Fruit fly (Drosophila melanogaster) whole organism, embryonic: ENCODE data around the gene CG6443.

ENCODE experiments used
- Ada2b ChIP-seq: fragments of 200-800 bp; sonication (Bioruptor generic); IDR thresholded peaks from 2 replicates; pipeline ENCODE4 v1.3.6; 2022; ENCODE audit warnings: missing biosample characterization, missing genetic modification characterization
- Aef1 ChIP-seq: fragments of 200-800 bp; sonication (Bioruptor generic); IDR thresholded peaks from 3 replicates; pipeline ENCODE4 v1.3.6; 2022; ENCODE audit warnings: missing biosample characterization, missing genetic modification characterization
- Asciz ChIP-seq: fragments of 200-800 bp; sonication (Bioruptor generic); optimal IDR thresholded peaks from 2 replicates; lab custom pipeline; 2017; ENCODE audit warnings: missing biosample characterization, mild to moderate bottlenecking, missing genetic modification characterization, missing genetic modification reagents
- Atf6 ChIP-seq: fragments of 200-800 bp; sonication (Bioruptor generic); IDR thresholded peaks from 2 replicates; pipeline ENCODE4 v1.3.6; 2022; ENCODE audit warnings: missing biosample characterization, missing genetic modification characterization
- CG10147 ChIP-seq: fragments of 200-800 bp; sonication (Bioruptor generic); optimal IDR thresholded peaks from 2 replicates; lab custom pipeline; 2019; ENCODE audit warnings: missing biosample characterization, mild to moderate bottlenecking, missing genetic modification characterization, moderate library complexity
- CG10274 ChIP-seq: fragments of 200-800 bp; sonication (Bioruptor generic); optimal IDR thresholded peaks from 3 replicates; lab custom pipeline; 2017; ENCODE audit warnings: missing biosample characterization, mild to moderate bottlenecking, missing genetic modification characterization
- CG12744 ChIP-seq: fragments of 200-800 bp; sonication (Bioruptor generic); optimal IDR thresholded peaks from 2 replicates; lab custom pipeline; 2016; ENCODE audit warnings: missing biosample characterization, missing genetic modification characterization
- CG14710 ChIP-seq: fragments of 200-800 bp; sonication (Bioruptor generic); optimal IDR thresholded peaks from 3 replicates; lab custom pipeline; 2019; ENCODE audit warnings: missing biosample characterization, mild to moderate bottlenecking, missing genetic modification characterization, moderate library complexity
- CG17328 ChIP-seq: fragments of 200-800 bp; sonication (Bioruptor generic); IDR thresholded peaks from 2 replicates; pipeline ENCODE4 v1.3.6; 2022; ENCODE audit warnings: missing biosample characterization, missing genetic modification characterization
- CG2202 ChIP-seq: fragments of 200-800 bp; sonication (Bioruptor generic); optimal IDR thresholded peaks from 2 replicates; lab custom pipeline; 2018; ENCODE audit warnings: missing biosample characterization, mild to moderate bottlenecking, missing genetic modification characterization
- CG2678 ChIP-seq: fragments of 200-800 bp; sonication (Bioruptor generic); optimal IDR thresholded peaks from 3 replicates; lab custom pipeline; 2019; ENCODE audit warnings: missing biosample characterization, mild to moderate bottlenecking, missing genetic modification characterization, moderate library complexity
- CG3163 ChIP-seq: fragments of 200-800 bp; sonication (Bioruptor generic); optimal IDR thresholded peaks from 3 replicates; lab custom pipeline; 2016; ENCODE audit warnings: missing biosample characterization, missing genetic modification characterization
- CG33557 ChIP-seq: fragments of 200-800 bp; sonication (Bioruptor generic); optimal IDR thresholded peaks from 2 replicates; lab custom pipeline; 2019; ENCODE audit warnings: missing biosample characterization, mild to moderate bottlenecking, missing genetic modification characterization, moderate library complexity
- CG4282 ChIP-seq: fragments of 200-800 bp; sonication (Bioruptor generic); optimal IDR thresholded peaks from 2 replicates; lab custom pipeline; 2016; ENCODE audit warnings: missing biosample characterization, missing genetic modification characterization
- CG6254 ChIP-seq: fragments of 200-800 bp; sonication (Bioruptor generic); optimal IDR thresholded peaks from 3 replicates; lab custom pipeline; 2017; ENCODE audit warnings: mild to moderate bottlenecking, missing biosample characterization, missing genetic modification reagents, missing genetic modification characterization
- D ChIP-seq, 2 experiments: fragments of 200-800 bp in 1 of 2; fragments of >200 bp in 1 of 2; sonication (Bioruptor generic) in 1 of 2; optimal IDR thresholded peaks; 2 replicates in 1 of 2; 3 replicates in 1 of 2; lab custom pipeline; 2017; ENCODE audit warnings: mild to moderate bottlenecking in 1 of 2, missing biosample characterization in 1 of 2, missing genetic modification characterization in 1 of 2, missing genetic modification reagents in 1 of 2
- Doc3 ChIP-seq: fragments of 200-800 bp; sonication (Bioruptor generic); IDR thresholded peaks from 3 replicates; pipeline ENCODE4 v1.3.6; 2022; ENCODE audit warnings: missing biosample characterization, missing genetic modification characterization; ENCODE audit not compliant: partially characterized antibody
- ERR ChIP-seq: fragments of 200-800 bp; sonication (Bioruptor generic); optimal IDR thresholded peaks from 2 replicates; lab custom pipeline; 2016; ENCODE audit warnings: missing biosample characterization, missing genetic modification characterization
- Eip74EF ChIP-seq, 2 experiments: fragments of 200-800 bp in 1 of 2; fragments of >200 bp in 1 of 2; sonication (Bioruptor generic) in 1 of 2; optimal IDR thresholded peaks; 2 replicates each; lab custom pipeline; 2017 to 2019; ENCODE audit warnings: missing biosample characterization in 2 of 2, missing genetic modification characterization in 2 of 2, mild to moderate bottlenecking in 1 of 2, moderate library complexity in 1 of 2
- HmgZ ChIP-seq: fragments of 200-800 bp; sonication (Bioruptor generic); optimal IDR thresholded peaks from 2 replicates; lab custom pipeline; 2018; ENCODE audit warnings: missing biosample characterization, mild to moderate bottlenecking, missing genetic modification characterization
- Hsf ChIP-seq: fragments of 200-800 bp; sonication (Bioruptor generic); optimal IDR thresholded peaks from 3 replicates; lab custom pipeline; 2016; ENCODE audit warnings: missing biosample characterization, missing genetic modification characterization
- Meics ChIP-seq: fragments of 200-800 bp; sonication (Bioruptor generic); optimal IDR thresholded peaks from 2 replicates; lab custom pipeline; 2017; ENCODE audit warnings: missing biosample characterization, mild to moderate bottlenecking, missing genetic modification characterization
- Mes4 ChIP-seq: fragments of 200-800 bp; sonication (Bioruptor generic); optimal IDR thresholded peaks from 2 replicates; lab custom pipeline; 2016; ENCODE audit warnings: missing biosample characterization, missing genetic modification characterization
- NC2β ChIP-seq: fragments of 200-800 bp; sonication (Bioruptor generic); optimal IDR thresholded peaks from 2 replicates; lab custom pipeline; 2016; ENCODE audit warnings: missing biosample characterization, missing genetic modification characterization
- Poxn ChIP-seq: fragments of 200-800 bp; sonication (Bioruptor generic); IDR thresholded peaks from 2 replicates; pipeline ENCODE4 v1.3.6; 2022; ENCODE audit warnings: missing biosample characterization, missing genetic modification characterization
- Ravus ChIP-seq: fragments of 200-800 bp; sonication (Bioruptor generic); IDR thresholded peaks from 2 replicates; pipeline ENCODE4 v1.3.6; 2022; ENCODE audit warnings: missing biosample characterization, missing genetic modification characterization
- Sry-β ChIP-seq: fragments of 200-800 bp; sonication (Bioruptor generic); optimal IDR thresholded peaks from 2 replicates; lab custom pipeline; 2018; ENCODE audit warnings: missing biosample characterization, mild to moderate bottlenecking, missing genetic modification characterization, moderate library complexity
- ase ChIP-seq: fragments of 200-800 bp; sonication (Bioruptor generic); IDR thresholded peaks from 3 replicates; pipeline ENCODE4 v1.3.6; 2022; ENCODE audit warnings: missing biosample characterization, missing genetic modification characterization
- cwo ChIP-seq: fragments of 200-800 bp; sonication (Bioruptor generic); optimal IDR thresholded peaks from 3 replicates; lab custom pipeline; 2017; ENCODE audit warnings: missing biosample characterization, missing genetic modification characterization, mild to moderate bottlenecking, moderate library complexity, missing genetic modification reagents
- danr ChIP-seq: fragments of 200-800 bp; sonication (Bioruptor generic); IDR thresholded peaks from 2 replicates; pipeline ENCODE4 v1.3.6; 2022; ENCODE audit warnings: missing biosample characterization, missing genetic modification characterization
- disco-r ChIP-seq: fragments of 200-800 bp; sonication (Bioruptor generic); optimal IDR thresholded peaks from 2 replicates; lab custom pipeline; 2016; ENCODE audit warnings: missing biosample characterization, missing genetic modification characterization
- en ChIP-seq: fragments of 200-800 bp; sonication (Bioruptor generic); optimal IDR thresholded peaks from 2 replicates; lab custom pipeline; 2016; ENCODE audit warnings: missing biosample characterization, missing genetic modification characterization
- fd3F ChIP-seq: fragments of 200-800 bp; sonication (Bioruptor generic); optimal IDR thresholded peaks from 2 replicates; lab custom pipeline; 2018; ENCODE audit warnings: missing biosample characterization, mild to moderate bottlenecking, missing genetic modification characterization, moderate library complexity
- ftz-f1 ChIP-seq: fragments of 200-800 bp; sonication (Bioruptor generic); optimal IDR thresholded peaks from 2 replicates; lab custom pipeline; 2016; ENCODE audit warnings: missing biosample characterization, missing genetic modification characterization
- her ChIP-seq: fragments of 200-800 bp; sonication (Bioruptor generic); optimal IDR thresholded peaks from 2 replicates; lab custom pipeline; 2016; ENCODE audit warnings: missing biosample characterization, missing genetic modification characterization
- jumu ChIP-seq: fragments of 200-800 bp; sonication (Bioruptor generic); optimal IDR thresholded peaks from 3 replicates; lab custom pipeline; 2016; ENCODE audit warnings: missing biosample characterization, missing genetic modification characterization
- ken ChIP-seq: fragments of 200-800 bp; sonication (Bioruptor generic); IDR thresholded peaks from 3 replicates; pipeline ENCODE4 v1.3.6; 2022; ENCODE audit warnings: missing biosample characterization, missing genetic modification characterization
- luna ChIP-seq: fragments of 200-800 bp; sonication (Bioruptor generic); optimal IDR thresholded peaks from 2 replicates; lab custom pipeline; 2016; ENCODE audit warnings: missing biosample characterization, missing genetic modification characterization
- nmo ChIP-seq: fragments of 200-800 bp; sonication (Bioruptor generic); optimal IDR thresholded peaks from 2 replicates; lab custom pipeline; 2018; ENCODE audit warnings: missing biosample characterization, mild to moderate bottlenecking, missing genetic modification characterization, moderate library complexity
- nom ChIP-seq: fragments of 200-800 bp; sonication (Bioruptor generic); optimal IDR thresholded peaks from 2 replicates; lab custom pipeline; 2017; ENCODE audit warnings: missing biosample characterization, missing genetic modification characterization, mild to moderate bottlenecking, moderate library complexity, missing genetic modification reagents
- org-1 ChIP-seq: fragments of 200-800 bp; sonication (Bioruptor generic); optimal IDR thresholded peaks from 2 replicates; lab custom pipeline; 2017; ENCODE audit warnings: missing biosample characterization, missing genetic modification characterization
- pzg ChIP-seq: fragments of 200-800 bp; sonication (Bioruptor generic); optimal IDR thresholded peaks from 3 replicates; lab custom pipeline; 2018; ENCODE audit warnings: missing biosample characterization, mild to moderate bottlenecking, missing genetic modification characterization, moderate library complexity
- ro ChIP-seq: fragments of 200-800 bp; sonication (Bioruptor generic); IDR thresholded peaks from 2 replicates; pipeline ENCODE4 v1.3.6; 2022; ENCODE audit warnings: missing biosample characterization, missing genetic modification characterization
- sisA ChIP-seq: fragments of 200-800 bp; sonication (Bioruptor generic); IDR thresholded peaks from 2 replicates; pipeline ENCODE4 v1.3.6; 2022; ENCODE audit warnings: missing biosample characterization, missing genetic modification characterization
- sug ChIP-seq: fragments of 200-800 bp; optimal IDR thresholded peaks from 2 replicates; lab custom pipeline; 2019; ENCODE audit warnings: missing biosample characterization, mild to moderate bottlenecking, missing genetic modification characterization, moderate library complexity
- tin ChIP-seq: fragments of 200-800 bp; sonication (Bioruptor generic); optimal IDR thresholded peaks from 3 replicates; lab custom pipeline; 2016; ENCODE audit warnings: missing biosample characterization, missing genetic modification characterization
- vnd ChIP-seq: fragments of 200-800 bp; sonication (Bioruptor generic); IDR thresholded peaks from 3 replicates; pipeline ENCODE4 v1.3.6; 2022; ENCODE audit warnings: missing biosample characterization, missing genetic modification characterization; ENCODE audit not compliant: partially characterized antibody
- yki ChIP-seq: fragments of >200 bp; optimal IDR thresholded peaks from 3 replicates; lab custom pipeline; 2018
- zfh2 ChIP-seq: fragments of 200-800 bp; sonication (Bioruptor generic); optimal IDR thresholded peaks from 2 replicates; lab custom pipeline; 2016; ENCODE audit warnings: missing biosample characterization, missing genetic modification characterization

CG6443 gene

DNA sequence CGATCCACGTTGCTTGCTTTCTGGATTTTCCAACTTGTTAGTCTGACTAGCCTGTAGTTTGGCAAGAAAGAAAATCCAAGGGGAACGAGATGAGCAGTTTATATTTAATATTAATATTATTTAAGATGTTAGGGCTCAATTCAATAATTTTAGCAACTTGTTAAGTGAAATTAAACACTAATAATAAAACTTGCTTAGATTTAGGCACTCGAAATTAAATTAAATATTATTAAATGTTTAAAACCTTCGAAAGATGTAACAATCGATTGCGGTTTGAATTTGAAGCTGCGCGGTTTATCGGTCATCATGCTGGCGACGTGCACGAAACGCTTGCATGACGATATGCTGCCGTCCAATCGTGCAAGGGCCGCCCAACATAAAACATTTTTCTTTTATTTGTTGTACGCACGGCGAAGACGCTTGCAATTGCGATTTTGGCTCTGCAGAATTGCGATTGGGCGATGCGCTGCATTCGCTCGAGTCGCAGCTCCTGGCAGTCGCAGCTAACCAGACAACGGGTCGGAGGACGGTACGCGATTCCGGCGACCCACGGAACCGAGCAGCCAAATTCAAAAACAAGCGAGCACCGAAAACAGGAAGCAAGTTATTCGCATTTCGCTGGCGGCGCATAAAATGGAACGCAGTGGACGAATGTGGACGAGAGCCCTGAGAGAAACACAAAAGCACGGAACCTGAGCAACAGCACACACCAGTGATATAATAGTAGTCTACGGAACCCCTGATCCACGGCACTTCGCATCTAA lies 8.4 kb downstream of the CG6443 start, which contains the start of the genes Vha16-5 and CG12299 (continued):
- TF ChIP-seq Meics (GFP tag; lab: Kevin White, UChicago) (peak; percentile 70), nom (GFP tag; lab: Kevin White, UChicago) (no peak), CG2678 (tag; lab: Kevin White, UChicago) (no peak), sug (no peak), Hsf (GFP tag; lab: Kevin White, UChicago) (peak; percentile 92), CG3163 (GFP tag; lab: Kevin White, UChicago) (peak; percentile 77), CG17328 (GFP tag; lab: Robert Waterston, UW) (peak; percentile 93), Sry-β (GFP tag; lab: Kevin White, UChicago) (no peak), CG2202 (tag; lab: Kevin White, UChicago) (peak; percentile 51), CG14710 (peak; percentile 76), vnd (GFP tag; lab: Robert Waterston, UW) (peak; percentile 80), NC2β (GFP tag; lab: Kevin White, UChicago) (peak; percentile 85), sisA (peak; percentile 93), cwo (GFP tag; lab: Kevin White, UChicago) (no peak), ERR (GFP tag; lab: Kevin White, UChicago) (no peak), Eip74EF (GFP tag; optimal IDR thresholded peaks at IDR 0.05; lab: Kevin White, UChicago) (no peak), nmo (peak; percentile 75), Aef1 (GFP tag; lab: Robert Waterston, UW) (peak; percentile 92), D (optimal IDR thresholded peaks at IDR 0.05; lab: Kevin White, UChicago) (no peak), D (GFP tag; optimal IDR thresholded peaks at IDR 0.05; lab: Kevin White, UChicago) (no peak), org-1 (GFP tag; lab: Kevin White, UChicago) (peak; percentile 16), Ada2b (GFP tag; lab: Robert Waterston, UW) (peak; percentile 90), CG12744 (peak; percentile 69), CG6254 (no peak), fd3F (GFP tag; lab: Kevin White, UChicago) (peak; percentile 32), CG10274 (GFP tag; lab: Kevin White, UChicago) (no peak), her (GFP tag; lab: Kevin White, UChicago) (peak; percentile 87), en (GFP tag; lab: Kevin White, UChicago) (peak; percentile 65), CG4282 (GFP tag; lab: Kevin White, UChicago) (peak; percentile 93), yki (lab: Kevin White, UChicago) (no peak), Poxn (GFP tag; lab: Robert Waterston, UW) (peak; percentile 21; the same call in 1 of the 2 replicates), Atf6 (peak; percentile 88), tin (GFP tag; lab: Kevin White, UChicago) (peak; percentile 96), CG33557 (GFP tag; lab: Kevin White, UChicago) (no peak), Asciz (GFP tag; lab: Kevin White, UChicago) (no peak), ken (GFP tag; lab: Robert Waterston, UW) (peak; percentile 98), zfh2 (GFP tag; lab: Kevin White, UChicago) (peak; percentile 89), Doc3 (peak; percentile 47; the same call in 1 of the 3 replicates), CG10147 (peak; percentile 26), Mes4 (GFP tag; lab: Kevin White, UChicago) (peak; percentile 67), HmgZ (tag; lab: Kevin White, UChicago) (peak; percentile 70), jumu (GFP tag; lab: Kevin White, UChicago) (peak; percentile 70), pzg (GFP tag; lab: Kevin White, UChicago) (peak; percentile 68), luna (GFP tag; lab: Kevin White, UChicago) (no peak), ftz-f1 (GFP tag; lab: Kevin White, UChicago) (peak; percentile 68), danr (GFP tag; lab: Robert Waterston, UW) (0 out of 2 replicates have a peak, but pooled peaks have one; percentile 9), disco-r (GFP tag; lab: Kevin White, UChicago) (peak; percentile 82), ase (GFP tag; lab: Robert Waterston, UW) (peak; percentile 89), ro (peak; percentile 76), Ravus (GFP tag; lab: Robert Waterston, UW) (peak; percentile 35)
